Fruit fly (Drosophila melanogaster) whole organism, embryonic: ENCODE measurements around the gene sdt.

Source experiments
- Bgb ChIP-seq: fragments of 200-800 bp; sonication (Bioruptor generic); IDR thresholded peaks from 2 replicates; pipeline ENCODE4 v1.3.6; 2022; ENCODE audit warnings: missing biosample characterization, missing genetic modification characterization; ENCODE audit not compliant: partially characterized antibody
- CG11093 ChIP-seq: fragments of 200-800 bp; sonication (Bioruptor generic); IDR thresholded peaks from 3 replicates; pipeline ENCODE4 v1.3.6; 2022; ENCODE audit warnings: missing biosample characterization, missing genetic modification characterization
- CG12769 ChIP-seq: fragments of 200-800 bp; sonication (Bioruptor generic); optimal IDR thresholded peaks from 2 replicates; lab custom pipeline; 2019; ENCODE audit warnings: missing biosample characterization, mild to moderate bottlenecking, missing genetic modification characterization, moderate library complexity
- CG13123 ChIP-seq: fragments of 200-800 bp; sonication (Bioruptor generic); optimal IDR thresholded peaks from 2 replicates; lab custom pipeline; 2016; ENCODE audit warnings: missing biosample characterization, missing genetic modification characterization
- CG14667 ChIP-seq: fragments of 200-800 bp; sonication (Bioruptor generic); IDR thresholded peaks from 2 replicates; pipeline ENCODE4 v1.3.6; 2022; ENCODE audit warnings: missing biosample characterization, missing genetic modification characterization
- CG14965 ChIP-seq: fragments of 200-800 bp; sonication (Bioruptor generic); optimal IDR thresholded peaks from 2 replicates; lab custom pipeline; 2016; ENCODE audit warnings: missing biosample characterization, missing genetic modification characterization, borderline replicate concordance
- CG17568 ChIP-seq: fragments of 200-800 bp; sonication (Bioruptor generic); optimal IDR thresholded peaks from 2 replicates; lab custom pipeline; 2018; ENCODE audit warnings: missing biosample characterization, mild to moderate bottlenecking, missing genetic modification characterization, moderate library complexity
- CG2875 ChIP-seq: fragments of 200-800 bp; sonication (Bioruptor generic); optimal IDR thresholded peaks from 2 replicates; lab custom pipeline; 2017; ENCODE audit warnings: missing biosample characterization, mild to moderate bottlenecking, missing genetic modification characterization, missing genetic modification reagents
- CG30403 ChIP-seq: fragments of 200-800 bp; sonication (Bioruptor generic); optimal IDR thresholded peaks from 3 replicates; lab custom pipeline; 2016; ENCODE audit warnings: missing biosample characterization, missing genetic modification characterization
- CG3407 ChIP-seq: fragments of 200-800 bp; sonication (Bioruptor generic); optimal IDR thresholded peaks from 2 replicates; lab custom pipeline; 2018; ENCODE audit warnings: missing biosample characterization, mild to moderate bottlenecking, missing genetic modification characterization
- CG3995 ChIP-seq: fragments of 200-800 bp; sonication (Bioruptor generic); optimal IDR thresholded peaks from 3 replicates; lab custom pipeline; 2016; ENCODE audit warnings: missing biosample characterization, missing genetic modification characterization
- CG4360 ChIP-seq: fragments of 200-800 bp; sonication (Bioruptor generic); IDR thresholded peaks from 2 replicates; pipeline ENCODE4 v1.3.6; 2022; ENCODE audit warnings: missing biosample characterization, missing genetic modification characterization
- CG43689 ChIP-seq: fragments of 200-800 bp; sonication (Bioruptor generic); IDR thresholded peaks from 2 replicates; pipeline ENCODE4 v1.3.6; 2022; ENCODE audit warnings: missing biosample characterization, missing genetic modification characterization
- CG6654 ChIP-seq: fragments of 200-800 bp; sonication (Bioruptor generic); optimal IDR thresholded peaks from 2 replicates; lab custom pipeline; 2017; ENCODE audit warnings: missing biosample characterization, mild to moderate bottlenecking, missing genetic modification characterization
- CG7745 ChIP-seq: fragments of 200-800 bp; sonication (Bioruptor generic); optimal IDR thresholded peaks from 2 replicates; lab custom pipeline; 2018; ENCODE audit warnings: missing biosample characterization, mild to moderate bottlenecking, missing genetic modification characterization, moderate library complexity
- CG7786 ChIP-seq: fragments of 200-800 bp; sonication (Bioruptor generic); optimal IDR thresholded peaks from 2 replicates; lab custom pipeline; 2016; ENCODE audit warnings: missing biosample characterization, missing genetic modification characterization
- D ChIP-seq, 2 experiments: fragments of 200-800 bp in 1 of 2; fragments of >200 bp in 1 of 2; sonication (Bioruptor generic) in 1 of 2; optimal IDR thresholded peaks; 2 replicates in 1 of 2; 3 replicates in 1 of 2; lab custom pipeline; 2017; ENCODE audit warnings: mild to moderate bottlenecking in 1 of 2, missing biosample characterization in 1 of 2, missing genetic modification characterization in 1 of 2, missing genetic modification reagents in 1 of 2
- E2f1 ChIP-seq: fragments of 200-800 bp; sonication (Bioruptor generic); IDR thresholded peaks from 2 replicates; pipeline ENCODE4 v1.3.6; 2022; ENCODE audit warnings: missing biosample characterization, missing genetic modification characterization
- H15 ChIP-seq: fragments of 200-800 bp; sonication (Bioruptor generic); IDR thresholded peaks from 3 replicates; pipeline ENCODE4 v1.3.6; 2022; ENCODE audit warnings: missing biosample characterization, missing genetic modification characterization
- Hand ChIP-seq: fragments of 200-800 bp; sonication (Bioruptor generic); optimal IDR thresholded peaks from 2 replicates; lab custom pipeline; 2017; ENCODE audit warnings: mild to moderate bottlenecking, missing biosample characterization, missing genetic modification reagents, missing genetic modification characterization
- Hr51 ChIP-seq, 2 experiments: fragments of 200-800 bp; sonication (Bioruptor generic); optimal IDR thresholded peaks; 2 replicates in 1 of 2; 3 replicates in 1 of 2; lab custom pipeline; 2016 to 2018; ENCODE audit warnings: missing biosample characterization in 2 of 2, missing genetic modification characterization in 2 of 2, mild to moderate bottlenecking in 1 of 2, moderate library complexity in 1 of 2
- Hr78 ChIP-seq, 2 experiments: fragments of 200-800 bp in 1 of 2; fragments of >200 bp in 1 of 2; sonication (Bioruptor generic) in 1 of 2; optimal IDR thresholded peaks; 2 replicates each; lab custom pipeline; 2017 to 2019; ENCODE audit warnings: missing biosample characterization in 2 of 2, missing genetic modification characterization in 2 of 2, mild to moderate bottlenecking in 1 of 2, moderate library complexity in 1 of 2
- Lim3 ChIP-seq: fragments of 200-800 bp; sonication (Bioruptor generic); IDR thresholded peaks from 2 replicates; pipeline ENCODE4 v1.3.6; 2022; ENCODE audit warnings: missing biosample characterization, missing genetic modification characterization
- MTF-1 ChIP-seq: fragments of 200-800 bp; sonication (Bioruptor generic); optimal IDR thresholded peaks from 2 replicates; lab custom pipeline; 2018; ENCODE audit warnings: missing biosample characterization, mild to moderate bottlenecking, missing genetic modification characterization, borderline replicate concordance
- Max ChIP-seq: fragments of 200-800 bp; sonication (Bioruptor generic); optimal IDR thresholded peaks from 2 replicates; lab custom pipeline; 2016; ENCODE audit warnings: missing biosample characterization, mild to moderate bottlenecking, missing genetic modification characterization
- Med ChIP-seq: fragments of 200-800 bp; sonication (Bioruptor generic); peaks from one replicate; lab custom pipeline; 2016; ENCODE audit warnings: missing biosample characterization, missing genetic modification characterization, mild to moderate bottlenecking, inconsistent platforms, moderate library complexity
- Mrtf ChIP-seq: fragments of 200-800 bp; sonication (Bioruptor generic); IDR thresholded peaks from 3 replicates; pipeline ENCODE4 v1.3.6; 2022; ENCODE audit warnings: missing biosample characterization, missing genetic modification characterization
- Myb ChIP-seq: fragments of 200-800 bp; sonication (Bioruptor generic); optimal IDR thresholded peaks from 2 replicates; lab custom pipeline; 2016; ENCODE audit warnings: missing biosample characterization, missing genetic modification characterization
- Nf-YC ChIP-seq: fragments of 200-800 bp; optimal IDR thresholded peaks from 3 replicates; lab custom pipeline; 2019; ENCODE audit warnings: missing biosample characterization, mild to moderate bottlenecking, missing genetic modification characterization, moderate library complexity
- Pdp1 ChIP-seq, 2 experiments: fragments of 200-800 bp; sonication (Bioruptor generic); optimal IDR thresholded peaks; 3 replicates each; lab custom pipeline; 2016; ENCODE audit warnings: missing biosample characterization in 2 of 2, missing genetic modification characterization in 2 of 2, mild to moderate bottlenecking in 1 of 2, moderate library complexity in 1 of 2
- Sin3A ChIP-seq: fragments of >200 bp; optimal IDR thresholded peaks from 2 replicates; lab custom pipeline; 2018
- ap ChIP-seq: fragments of 200-800 bp; sonication (Bioruptor generic); IDR thresholded peaks from 2 replicates; pipeline ENCODE4 v1.3.6; 2022; ENCODE audit warnings: missing biosample characterization, missing genetic modification characterization
- cas ChIP-seq: fragments of 200-800 bp; sonication (Bioruptor generic); IDR thresholded peaks from 2 replicates; pipeline ENCODE4 v1.3.6; 2022; ENCODE audit warnings: missing biosample characterization, missing genetic modification characterization
- chn ChIP-seq: fragments of 200-800 bp; sonication (Bioruptor generic); optimal IDR thresholded peaks from 2 replicates; lab custom pipeline; 2016; ENCODE audit warnings: missing biosample characterization, missing genetic modification characterization
- ci ChIP-seq: fragments of 200-800 bp; sonication (Bioruptor generic); IDR thresholded peaks from 3 replicates; pipeline ENCODE4 v1.3.6; 2022; ENCODE audit warnings: missing biosample characterization, missing genetic modification characterization
- cwo ChIP-seq: fragments of 200-800 bp; sonication (Bioruptor generic); optimal IDR thresholded peaks from 3 replicates; lab custom pipeline; 2017; ENCODE audit warnings: missing biosample characterization, missing genetic modification characterization, mild to moderate bottlenecking, moderate library complexity, missing genetic modification reagents
- dmrt99B ChIP-seq: fragments of 200-800 bp; sonication (Bioruptor generic); optimal IDR thresholded peaks from 2 replicates; lab custom pipeline; 2018; ENCODE audit warnings: missing biosample characterization, mild to moderate bottlenecking, missing genetic modification characterization, moderate library complexity
- dpn ChIP-seq, 2 experiments: fragments of 200-800 bp; sonication (Bioruptor generic); optimal IDR thresholded peaks; 3 replicates each; lab custom pipeline; 2016; ENCODE audit warnings: missing biosample characterization in 2 of 2, missing genetic modification characterization in 2 of 2
- fu2 ChIP-seq: fragments of 200-800 bp; sonication (Bioruptor generic); optimal IDR thresholded peaks from 2 replicates; lab custom pipeline; 2016; ENCODE audit warnings: missing biosample characterization, missing genetic modification characterization
- sc ChIP-seq, 3 experiments: fragments of >200 bp in 2 of 3; fragments of 200-800 bp in 1 of 3; sonication (Bioruptor generic) in 1 of 3; optimal IDR thresholded peaks; 2 replicates in 2 of 3; 3 replicates in 1 of 3; lab custom pipeline; 2017; ENCODE audit warnings: mild to moderate bottlenecking in 1 of 3, missing biosample characterization in 1 of 3, missing genetic modification characterization in 1 of 3, missing genetic modification reagents in 1 of 3
- sens ChIP-seq: fragments of 200-800 bp; sonication (Bioruptor generic); peaks from one replicate; lab custom pipeline; 2016; ENCODE audit warnings: missing biosample characterization, missing genetic modification characterization
- sqz ChIP-seq: fragments of 200-800 bp; sonication (Bioruptor generic); optimal IDR thresholded peaks from 3 replicates; lab custom pipeline; 2018; ENCODE audit warnings: missing biosample characterization, mild to moderate bottlenecking, missing genetic modification characterization
- toy ChIP-seq: fragments of 200-800 bp; sonication (Bioruptor generic); IDR thresholded peaks from 2 replicates; pipeline ENCODE4 v1.3.6; 2022; ENCODE audit warnings: missing biosample characterization, missing genetic modification characterization
- tx ChIP-seq: fragments of 200-800 bp; sonication (Bioruptor generic); optimal IDR thresholded peaks from 2 replicates; lab custom pipeline; 2016; ENCODE audit warnings: missing biosample characterization, missing genetic modification characterization
- zen ChIP-seq: fragments of 200-800 bp; sonication (Bioruptor generic); optimal IDR thresholded peaks from 3 replicates; lab custom pipeline; 2018; ENCODE audit warnings: missing biosample characterization, mild to moderate bottlenecking, missing genetic modification characterization, moderate library complexity
- zen2 ChIP-seq: fragments of 200-800 bp; sonication (Bioruptor generic); IDR thresholded peaks from 3 replicates; pipeline ENCODE4 v1.3.6; 2022; ENCODE audit warnings: missing biosample characterization, missing genetic modification characterization; ENCODE audit not compliant: partially characterized antibody
- zf30C ChIP-seq: fragments of 200-800 bp; sonication (Bioruptor generic); optimal IDR thresholded peaks from 3 replicates; lab custom pipeline; 2018; ENCODE audit warnings: missing biosample characterization, mild to moderate bottlenecking, missing genetic modification characterization
- zfh2 ChIP-seq: fragments of 200-800 bp; sonication (Bioruptor generic); optimal IDR thresholded peaks from 2 replicates; lab custom pipeline; 2016; ENCODE audit warnings: missing biosample characterization, missing genetic modification characterization

The sdt gene

dm6 chrX:8229918-8230699, 51.8 kb downstream of the sdt start (continued):
- TF ChIP-seq Hr78 (GFP tag; optimal IDR thresholded peaks at IDR 0.05; lab: Kevin White, UChicago) (no peak), CG13123 (peak; percentile 46), CG17568 (GFP tag; lab: Kevin White, UChicago) (peak; percentile 69), zf30C (GFP tag; lab: Kevin White, UChicago) (no peak), E2f1 (GFP tag; lab: Robert Waterston, UW) (no peak), MTF-1 (GFP tag; lab: Kevin White, UChicago) (peak; percentile 79), Lim3 (GFP tag; lab: Robert Waterston, UW) (no peak), sc (optimal IDR thresholded peaks at IDR 0.05; lab: Kevin White, UChicago) (no peak), sc (GFP tag; optimal IDR thresholded peaks at IDR 0.05; lab: Kevin White, UChicago) (peak; percentile 51), cas (GFP tag; lab: Robert Waterston, UW) (no peak), ci (GFP tag; lab: Robert Waterston, UW) (peak; percentile 75), Hr51 (GFP tag; optimal IDR thresholded peaks at IDR 0.05; lab: Kevin White, UChicago) (no peak), D (optimal IDR thresholded peaks at IDR 0.05; lab: Kevin White, UChicago) (no peak), D (GFP tag; optimal IDR thresholded peaks at IDR 0.05; lab: Kevin White, UChicago) (peak; percentile 75), ap (no peak), dmrt99B (peak; percentile 24), toy (GFP tag; lab: Robert Waterston, UW) (no peak), CG7786 (GFP tag; lab: Kevin White, UChicago) (peak; percentile 34), tx (GFP tag; lab: Kevin White, UChicago) (peak; percentile 16), Myb (GFP tag; lab: Kevin White, UChicago) (no peak), H15 (GFP tag; lab: Robert Waterston, UW) (no peak), CG11093 (GFP tag; lab: Robert Waterston, UW) (no peak), sqz (no peak), chn (GFP tag; lab: Kevin White, UChicago) (no peak), Hand (GFP tag; lab: Kevin White, UChicago) (peak; percentile 33), fu2 (GFP tag; lab: Kevin White, UChicago) (no peak), Pdp1 (GFP tag; optimal IDR thresholded peaks at IDR 0.05; lab: Kevin White, UChicago) (peak in 1 of 2 experiments; percentile 31), CG43689 (GFP tag; lab: Robert Waterston, UW) (no peak), Max (GFP tag; lab: Kevin White, UChicago) (peak; percentile 19), CG12769 (tag; lab: Kevin White, UChicago) (peak; percentile 25), CG4360 (GFP tag; lab: Robert Waterston, UW) (no peak), zfh2 (no peak), Nf-YC (tag; lab: Kevin White, UChicago) (no peak), CG30403 (GFP tag; lab: Kevin White, UChicago) (no peak), cwo (GFP tag; lab: Kevin White, UChicago) (peak; percentile 10), Sin3A (lab: Kevin White, UChicago) (no peak), CG3407 (GFP tag; lab: Kevin White, UChicago) (peak; percentile 80), zen (tag; lab: Kevin White, UChicago) (peak; percentile 4), CG7745 (peak; percentile 39), CG14965 (peak; percentile 36), CG14667 (GFP tag; lab: Robert Waterston, UW) (no peak), zen2 (no peak), CG6654 (GFP tag; lab: Kevin White, UChicago) (no peak), Med (peak; percentile 91), sens (GFP tag; lab: Kevin White, UChicago) (peak; percentile 93), CG3995 (peak; percentile 3), CG2875 (peak; percentile 78), dpn (GFP tag; optimal IDR thresholded peaks at IDR 0.05; lab: Kevin White, UChicago) (peak; percentile 12 to 19), Mrtf (no peak), Bgb (GFP tag; lab: Robert Waterston, UW) (no peak)
